Fruit fly (Drosophila melanogaster) whole organism, embryonic: Measurements from ENCODE around the gene dlt.

ENCODE experiments used
- B-H2 ChIP-seq: fragments of 200-800 bp; sonication (Bioruptor generic); optimal IDR thresholded peaks from 2 replicates; lab custom pipeline; 2018; ENCODE audit warnings: missing biosample characterization, mild to moderate bottlenecking, missing genetic modification characterization
- Bteb2 ChIP-seq: fragments of 200-800 bp; sonication (Bioruptor generic); optimal IDR thresholded peaks from 2 replicates; lab custom pipeline; 2016; ENCODE audit warnings: missing biosample characterization, missing genetic modification characterization
- CG10209 ChIP-seq: fragments of 200-800 bp; sonication (Bioruptor generic); optimal IDR thresholded peaks from 3 replicates; lab custom pipeline; 2017; ENCODE audit warnings: missing biosample characterization, mild to moderate bottlenecking, missing genetic modification characterization, missing genetic modification reagents
- CG10366 ChIP-seq: fragments of 200-800 bp; sonication (Bioruptor generic); IDR thresholded peaks from 2 replicates; pipeline ENCODE4 v1.3.6; 2022; ENCODE audit warnings: missing biosample characterization, missing genetic modification characterization
- CG11560 ChIP-seq: fragments of 200-800 bp; sonication (Bioruptor generic); IDR thresholded peaks from 3 replicates; pipeline ENCODE4 v1.3.6; 2022; ENCODE audit warnings: missing biosample characterization, missing genetic modification characterization
- CG13287 ChIP-seq: fragments of 200-800 bp; sonication (Bioruptor generic); IDR thresholded peaks from 2 replicates; pipeline ENCODE4 v1.3.6; 2022; ENCODE audit warnings: missing biosample characterization, missing genetic modification characterization; ENCODE audit not compliant: partially characterized antibody
- CG13624 ChIP-seq: fragments of 200-800 bp; sonication (Bioruptor generic); optimal IDR thresholded peaks from 2 replicates; lab custom pipeline; 2016; ENCODE audit warnings: missing biosample characterization, missing genetic modification characterization
- CG14667 ChIP-seq: fragments of 200-800 bp; sonication (Bioruptor generic); IDR thresholded peaks from 2 replicates; pipeline ENCODE4 v1.3.6; 2022; ENCODE audit warnings: missing biosample characterization, missing genetic modification characterization
- CG15073 ChIP-seq: fragments of 200-800 bp; sonication (Bioruptor generic); optimal IDR thresholded peaks from 2 replicates; lab custom pipeline; 2016; ENCODE audit warnings: missing biosample characterization, missing genetic modification characterization
- CG15514 ChIP-seq: fragments of 200-800 bp; sonication (Bioruptor generic); optimal IDR thresholded peaks from 3 replicates; lab custom pipeline; 2017; ENCODE audit warnings: missing biosample characterization, missing genetic modification characterization, mild to moderate bottlenecking, moderate library complexity, missing genetic modification reagents
- CG1603 ChIP-seq: fragments of 200-800 bp; sonication (Bioruptor generic); optimal IDR thresholded peaks from 2 replicates; lab custom pipeline; 2019; ENCODE audit warnings: missing biosample characterization, mild to moderate bottlenecking, missing genetic modification characterization, moderate library complexity
- CG1647 ChIP-seq: fragments of 200-800 bp; sonication (Bioruptor generic); optimal IDR thresholded peaks from 3 replicates; lab custom pipeline; 2016; ENCODE audit warnings: missing biosample characterization, missing genetic modification characterization
- CG17568 ChIP-seq: fragments of 200-800 bp; sonication (Bioruptor generic); optimal IDR thresholded peaks from 2 replicates; lab custom pipeline; 2018; ENCODE audit warnings: missing biosample characterization, mild to moderate bottlenecking, missing genetic modification characterization, moderate library complexity
- CG1792 ChIP-seq: fragments of 200-800 bp; sonication (Bioruptor generic); optimal IDR thresholded peaks from 2 replicates; lab custom pipeline; 2016; ENCODE audit warnings: missing biosample characterization, missing genetic modification characterization
- CG2120 ChIP-seq: fragments of 200-800 bp; sonication (Bioruptor generic); optimal IDR thresholded peaks from 3 replicates; lab custom pipeline; 2016; ENCODE audit warnings: missing biosample characterization, missing genetic modification characterization
- CG30403 ChIP-seq: fragments of 200-800 bp; sonication (Bioruptor generic); optimal IDR thresholded peaks from 3 replicates; lab custom pipeline; 2016; ENCODE audit warnings: missing biosample characterization, missing genetic modification characterization
- CG3163 ChIP-seq: fragments of 200-800 bp; sonication (Bioruptor generic); optimal IDR thresholded peaks from 3 replicates; lab custom pipeline; 2016; ENCODE audit warnings: missing biosample characterization, missing genetic modification characterization
- CG32767 ChIP-seq: fragments of 200-800 bp; sonication (Bioruptor generic); IDR thresholded peaks from 2 replicates; pipeline ENCODE4 v1.3.6; 2022; ENCODE audit warnings: missing biosample characterization, missing genetic modification characterization
- CG7928 ChIP-seq: fragments of 200-800 bp; sonication (Bioruptor generic); optimal IDR thresholded peaks from 2 replicates; lab custom pipeline; 2017; ENCODE audit warnings: missing biosample characterization, mild to moderate bottlenecking, missing genetic modification characterization
- CG8089 ChIP-seq: fragments of 200-800 bp; sonication (Bioruptor generic); optimal IDR thresholded peaks from 3 replicates; lab custom pipeline; 2016; ENCODE audit warnings: missing biosample characterization, missing genetic modification characterization
- D19B ChIP-seq: fragments of 200-800 bp; sonication (Bioruptor generic); optimal IDR thresholded peaks from 2 replicates; lab custom pipeline; 2017; ENCODE audit warnings: missing biosample characterization, mild to moderate bottlenecking, missing genetic modification characterization
- Deaf1 ChIP-seq: fragments of 200-800 bp; optimal IDR thresholded peaks from 3 replicates; lab custom pipeline; 2019; ENCODE audit warnings: missing biosample characterization, mild to moderate bottlenecking, missing genetic modification characterization, moderate library complexity
- Dfd ChIP-seq, 2 experiments: fragments of >200 bp; optimal IDR thresholded peaks; 2 replicates each; lab custom pipeline; 2017; ENCODE audit warnings: missing biosample characterization in 2 of 2, missing genetic modification characterization in 2 of 2
- ERR ChIP-seq: fragments of 200-800 bp; sonication (Bioruptor generic); optimal IDR thresholded peaks from 2 replicates; lab custom pipeline; 2016; ENCODE audit warnings: missing biosample characterization, missing genetic modification characterization
- Gsc ChIP-seq: fragments of 200-800 bp; sonication (Bioruptor generic); IDR thresholded peaks from 2 replicates; pipeline ENCODE4 v1.3.6; 2022; ENCODE audit warnings: missing biosample characterization, missing genetic modification characterization
- Hmx ChIP-seq: fragments of 200-800 bp; sonication (Bioruptor generic); optimal IDR thresholded peaks from 2 replicates; lab custom pipeline; 2016; ENCODE audit warnings: missing biosample characterization, missing genetic modification characterization
- Hr3 ChIP-seq: fragments of 200-800 bp; sonication (Bioruptor generic); optimal IDR thresholded peaks from 3 replicates; lab custom pipeline; 2016; ENCODE audit warnings: missing biosample characterization, missing genetic modification characterization
- Hr78 ChIP-seq, 2 experiments: fragments of 200-800 bp in 1 of 2; fragments of >200 bp in 1 of 2; sonication (Bioruptor generic) in 1 of 2; optimal IDR thresholded peaks; 2 replicates each; lab custom pipeline; 2017 to 2019; ENCODE audit warnings: missing biosample characterization in 2 of 2, missing genetic modification characterization in 2 of 2, mild to moderate bottlenecking in 1 of 2, moderate library complexity in 1 of 2
- Myb ChIP-seq: fragments of 200-800 bp; sonication (Bioruptor generic); optimal IDR thresholded peaks from 2 replicates; lab custom pipeline; 2016; ENCODE audit warnings: missing biosample characterization, missing genetic modification characterization
- NC2β ChIP-seq: fragments of 200-800 bp; sonication (Bioruptor generic); optimal IDR thresholded peaks from 2 replicates; lab custom pipeline; 2016; ENCODE audit warnings: missing biosample characterization, missing genetic modification characterization
- NK7.1 ChIP-seq: fragments of 200-800 bp; sonication (Bioruptor generic); optimal IDR thresholded peaks from 3 replicates; lab custom pipeline; 2016; ENCODE audit warnings: missing biosample characterization, missing genetic modification characterization
- Nf-YA ChIP-seq: fragments of 200-800 bp; sonication (Bioruptor generic); IDR thresholded peaks from 2 replicates; pipeline ENCODE4 v1.3.6; 2022; ENCODE audit warnings: missing biosample characterization, missing genetic modification characterization
- Opbp ChIP-seq: fragments of 200-800 bp; sonication (Bioruptor generic); IDR thresholded peaks from 3 replicates; pipeline ENCODE4 v1.3.6; 2022; ENCODE audit warnings: missing biosample characterization, missing genetic modification characterization; ENCODE audit not compliant: partially characterized antibody
- Rx ChIP-seq: fragments of 200-800 bp; sonication (Bioruptor generic); IDR thresholded peaks from 2 replicates; pipeline ENCODE4 v1.3.6; 2022; ENCODE audit warnings: missing biosample characterization, missing genetic modification characterization
- Ssrp ChIP-seq: fragments of 200-800 bp; sonication (Bioruptor generic); optimal IDR thresholded peaks from 2 replicates; lab custom pipeline; 2018; ENCODE audit warnings: missing biosample characterization, mild to moderate bottlenecking, missing genetic modification characterization, moderate library complexity
- TFAM ChIP-seq: fragments of 200-800 bp; sonication (Bioruptor generic); optimal IDR thresholded peaks from 2 replicates; lab custom pipeline; 2017; ENCODE audit warnings: missing biosample characterization, missing genetic modification characterization, inconsistent platforms
- Tbp ChIP-seq: fragments of >200 bp; optimal IDR thresholded peaks from 2 replicates; lab custom pipeline; 2018; ENCODE audit warnings: missing biosample characterization, missing genetic modification characterization
- ash1 ChIP-seq: fragments of 200-800 bp; sonication (Bioruptor generic); optimal IDR thresholded peaks from 2 replicates; lab custom pipeline; 2018; ENCODE audit warnings: missing biosample characterization, mild to moderate bottlenecking, missing genetic modification characterization
- dmrt99B ChIP-seq: fragments of 200-800 bp; sonication (Bioruptor generic); optimal IDR thresholded peaks from 2 replicates; lab custom pipeline; 2018; ENCODE audit warnings: missing biosample characterization, mild to moderate bottlenecking, missing genetic modification characterization, moderate library complexity
- fd3F ChIP-seq: fragments of 200-800 bp; sonication (Bioruptor generic); optimal IDR thresholded peaks from 2 replicates; lab custom pipeline; 2018; ENCODE audit warnings: missing biosample characterization, mild to moderate bottlenecking, missing genetic modification characterization, moderate library complexity
- ftz-f1 ChIP-seq: fragments of 200-800 bp; sonication (Bioruptor generic); optimal IDR thresholded peaks from 2 replicates; lab custom pipeline; 2016; ENCODE audit warnings: missing biosample characterization, missing genetic modification characterization
- grau ChIP-seq: fragments of 200-800 bp; optimal IDR thresholded peaks from 3 replicates; lab custom pipeline; 2019; ENCODE audit warnings: missing biosample characterization, mild to moderate bottlenecking, missing genetic modification characterization, moderate library complexity
- her ChIP-seq: fragments of 200-800 bp; sonication (Bioruptor generic); optimal IDR thresholded peaks from 2 replicates; lab custom pipeline; 2016; ENCODE audit warnings: missing biosample characterization, missing genetic modification characterization
- hth ChIP-seq: fragments of >200 bp; optimal IDR thresholded peaks from 2 replicates; lab custom pipeline; 2017; ENCODE audit warnings: inconsistent platforms
- lab ChIP-seq: fragments of 200-800 bp; sonication (Bioruptor generic); optimal IDR thresholded peaks from 3 replicates; lab custom pipeline; 2017; ENCODE audit warnings: missing biosample characterization, missing genetic modification characterization, mild to moderate bottlenecking, moderate library complexity, missing genetic modification reagents
- luna ChIP-seq: fragments of 200-800 bp; sonication (Bioruptor generic); optimal IDR thresholded peaks from 2 replicates; lab custom pipeline; 2016; ENCODE audit warnings: missing biosample characterization, missing genetic modification characterization
- pb ChIP-seq: fragments of 200-800 bp; sonication (Bioruptor generic); optimal IDR thresholded peaks from 3 replicates; lab custom pipeline; 2016; ENCODE audit warnings: missing biosample characterization, missing genetic modification characterization
- repo ChIP-seq: fragments of 200-800 bp; sonication (Bioruptor generic); optimal IDR thresholded peaks from 2 replicates; lab custom pipeline; 2016; ENCODE audit warnings: missing biosample characterization, missing genetic modification characterization
- rib ChIP-seq: fragments of 200-800 bp; sonication (Bioruptor generic); IDR thresholded peaks from 2 replicates; pipeline ENCODE4 v1.3.6; 2022; ENCODE audit warnings: missing biosample characterization, missing genetic modification characterization
- tio ChIP-seq: fragments of 200-800 bp; sonication (Bioruptor generic); optimal IDR thresholded peaks from 2 replicates; lab custom pipeline; 2017; ENCODE audit warnings: missing biosample characterization, missing genetic modification characterization, inconsistent platforms

The dlt gene

dm6 chr3L:1774713-1775648 lies 20.1 kb downstream of the dlt start, which contains the start of the genes CG13933 and PolD2 (continued):
- TF ChIP-seq luna (no peak), rib (GFP tag; lab: Robert Waterston, UW) (peak; percentile 85), CG17568 (GFP tag; lab: Kevin White, UChicago) (no peak), CG8089 (GFP tag; lab: Kevin White, UChicago) (peak; percentile 68), Bteb2 (GFP tag; lab: Kevin White, UChicago) (peak; percentile 73), TFAM (GFP tag; lab: Kevin White, UChicago) (peak; percentile 20), Myb (GFP tag; lab: Kevin White, UChicago) (peak; percentile 42), D19B (GFP tag; lab: Kevin White, UChicago) (no peak), Deaf1 (no peak), Tbp (no peak), Hr3 (GFP tag; lab: Kevin White, UChicago) (peak; percentile 99), CG30403 (GFP tag; lab: Kevin White, UChicago) (peak; percentile 92), lab (peak; percentile 92), CG1647 (GFP tag; lab: Kevin White, UChicago) (peak; percentile 46), tio (no peak), CG10209 (peak; percentile 97), her (peak; percentile 69), Dfd (GFP tag; optimal IDR thresholded peaks at IDR 0.05; lab: Kevin White, UChicago) (no peak), ERR (GFP tag; lab: Kevin White, UChicago) (peak; percentile 81), CG11560 (tag; lab: Robert Waterston, UW) (peak; percentile 83), CG2120 (GFP tag; lab: Kevin White, UChicago) (peak; percentile 96), ftz-f1 (GFP tag; lab: Kevin White, UChicago) (no peak), NC2β (GFP tag; lab: Kevin White, UChicago) (peak; percentile 67), NK7.1 (GFP tag; lab: Kevin White, UChicago) (no peak), Ssrp (tag; lab: Kevin White, UChicago) (peak; percentile 98), hth (lab: Kevin White, UChicago) (no peak), Rx (GFP tag; lab: Robert Waterston, UW) (peak; percentile 96), Opbp (GFP tag; lab: Robert Waterston, UW) (peak; percentile 43), Hr78 (GFP tag; optimal IDR thresholded peaks at IDR 0.05; lab: Kevin White, UChicago) (no peak), CG1603 (tag; lab: Kevin White, UChicago) (no peak), CG15073 (peak; percentile 82), fd3F (GFP tag; lab: Kevin White, UChicago) (peak; percentile 98), CG3163 (GFP tag; lab: Kevin White, UChicago) (peak; percentile 50), Nf-YA (peak; percentile 92), repo (no peak), dmrt99B (tag; lab: Kevin White, UChicago) (no peak), CG7928 (GFP tag; lab: Kevin White, UChicago) (peak; percentile 60), CG13624 (GFP tag; lab: Kevin White, UChicago) (no peak), CG10366 (GFP tag; lab: Robert Waterston, UW) (peak; percentile 99), ash1 (GFP tag; lab: Kevin White, UChicago) (no peak), CG1792 (GFP tag; lab: Kevin White, UChicago) (no peak), grau (tag; lab: Kevin White, UChicago) (peak; percentile 100), B-H2 (GFP tag; lab: Kevin White, UChicago) (no peak), pb (GFP tag; lab: Kevin White, UChicago) (no peak), Hmx (GFP tag; lab: Kevin White, UChicago) (no peak), CG15514 (peak; percentile 73), Gsc (GFP tag; lab: Robert Waterston, UW) (peak; percentile 91), CG14667 (GFP tag; lab: Robert Waterston, UW) (peak; percentile 91), CG32767 (GFP tag; lab: Robert Waterston, UW) (peak; percentile 99), CG13287 (GFP tag; lab: Robert Waterston, UW) (peak; percentile 86)
